Fruit fly (Drosophila melanogaster) whole organism, pupa: Measurements from ENCODE around the gene CG5618.

Experiments
- CG10348 ChIP-seq: fragments of 200-800 bp; sonication (Bioruptor generic); IDR thresholded peaks from 2 replicates; pipeline ENCODE4 v1.3.6; 2022; ENCODE audit warnings: missing biosample characterization, missing genetic modification characterization
- CG12605 ChIP-seq: fragments of 200-800 bp; sonication (Bioruptor generic); IDR thresholded peaks from 2 replicates; pipeline ENCODE4 v1.3.6; 2022; ENCODE audit warnings: missing biosample characterization, missing genetic modification characterization
- CG13204 ChIP-seq: fragments of 200-800 bp; sonication (Bioruptor generic); optimal IDR thresholded peaks from 2 replicates; lab custom pipeline; 2018; ENCODE audit warnings: missing biosample characterization, mild to moderate bottlenecking, missing genetic modification characterization, moderate library complexity
- CG14655 ChIP-seq: fragments of 200-800 bp; sonication (Bioruptor generic); optimal IDR thresholded peaks from 3 replicates; lab custom pipeline; 2017; ENCODE audit warnings: mild to moderate bottlenecking, missing biosample characterization, missing genetic modification reagents, missing genetic modification characterization
- CG15710 ChIP-seq: fragments of 200-800 bp; sonication (Bioruptor generic); optimal IDR thresholded peaks from 2 replicates; lab custom pipeline; 2018; ENCODE audit warnings: missing biosample characterization, mild to moderate bottlenecking, missing genetic modification characterization, moderate library complexity
- CG17806 ChIP-seq: fragments of 200-800 bp; sonication (Bioruptor generic); optimal IDR thresholded peaks from 2 replicates; lab custom pipeline; 2018; ENCODE audit warnings: missing biosample characterization, mild to moderate bottlenecking, missing genetic modification characterization, moderate library complexity
- CG32121 ChIP-seq: fragments of 200-800 bp; sonication (Bioruptor generic); IDR thresholded peaks from 2 replicates; pipeline ENCODE4 v1.3.6; 2022; ENCODE audit warnings: missing biosample characterization, missing genetic modification characterization
- CG34367 ChIP-seq: fragments of 200-800 bp; sonication (Bioruptor generic); optimal IDR thresholded peaks from 2 replicates; lab custom pipeline; 2018; ENCODE audit warnings: missing biosample characterization, mild to moderate bottlenecking, missing genetic modification characterization
- CG4496 ChIP-seq: fragments of 200-800 bp; sonication (Bioruptor generic); IDR thresholded peaks from 3 replicates; pipeline ENCODE4 v1.3.6; 2022; ENCODE audit warnings: missing biosample characterization, missing genetic modification characterization
- CG8159 ChIP-seq: fragments of 200-800 bp; sonication (Bioruptor generic); optimal IDR thresholded peaks from 3 replicates; lab custom pipeline; 2018; ENCODE audit warnings: missing biosample characterization, mild to moderate bottlenecking, missing genetic modification characterization, moderate library complexity
- CG8301 ChIP-seq: fragments of 200-800 bp; sonication (Bioruptor generic); optimal IDR thresholded peaks from 2 replicates; lab custom pipeline; 2018; ENCODE audit warnings: missing biosample characterization, mild to moderate bottlenecking, missing genetic modification characterization
- CG9948 ChIP-seq: fragments of 200-800 bp; sonication (Bioruptor generic); optimal IDR thresholded peaks from 2 replicates; lab custom pipeline; 2018; ENCODE audit warnings: missing biosample characterization, mild to moderate bottlenecking, missing genetic modification characterization, moderate library complexity
- D1 ChIP-seq: fragments of 200-800 bp; sonication (Bioruptor generic); optimal IDR thresholded peaks from 2 replicates; lab custom pipeline; 2018; ENCODE audit warnings: missing biosample characterization, mild to moderate bottlenecking, missing genetic modification characterization, moderate library complexity
- EcR ChIP-seq: fragments of 200-800 bp; sonication (Bioruptor generic); optimal IDR thresholded peaks from 3 replicates; lab custom pipeline; 2019; ENCODE audit warnings: missing biosample characterization, missing genetic modification characterization, mild to moderate bottlenecking, moderate library complexity, missing genetic modification reagents
- Ets98B ChIP-seq: fragments of 200-800 bp; sonication (Bioruptor generic); IDR thresholded peaks from 2 replicates; pipeline ENCODE4 v1.3.6; 2022; ENCODE audit warnings: missing biosample characterization, missing genetic modification characterization
- Pif1A ChIP-seq: fragments of 200-800 bp; sonication (Bioruptor generic); optimal IDR thresholded peaks from 3 replicates; lab custom pipeline; 2016; ENCODE audit warnings: missing biosample characterization, missing genetic modification characterization
- Pif1B ChIP-seq: fragments of 200-800 bp; sonication (Bioruptor generic); optimal IDR thresholded peaks from 3 replicates; lab custom pipeline; 2016; ENCODE audit warnings: missing biosample characterization, missing genetic modification characterization
- Snoo ChIP-seq: fragments of 200-800 bp; sonication (Bioruptor generic); optimal IDR thresholded peaks from 3 replicates; lab custom pipeline; 2017; ENCODE audit warnings: missing biosample characterization, mild to moderate bottlenecking, missing genetic modification characterization, inconsistent platforms
- fd96Ca ChIP-seq: fragments of 200-800 bp; sonication (Bioruptor generic); IDR thresholded peaks from 3 replicates; pipeline ENCODE4 v1.3.6; 2022; ENCODE audit warnings: missing biosample characterization, missing genetic modification characterization
- gl ChIP-seq: fragments of 200-800 bp; sonication (Bioruptor generic); optimal IDR thresholded peaks from 2 replicates; lab custom pipeline; 2018; ENCODE audit warnings: missing biosample characterization, mild to moderate bottlenecking, missing genetic modification characterization
- rn ChIP-seq: fragments of 200-800 bp; sonication (Bioruptor generic); IDR thresholded peaks from 2 replicates; pipeline ENCODE4 v1.3.6; 2022; ENCODE audit warnings: missing biosample characterization, missing genetic modification characterization

Gene CG5618

dm6 chr3L:20358212-20358611 lies 5.0 kb downstream of the CG5618 start, which contains the start of gene CG5665:
Gene CG5665, plus strand, starts transcription at chr3L:20358512.
- TF ChIP-seq CG14655 (GFP tag; lab: Kevin White, UChicago): no peak
- no peak for TF ChIP-seq Ets98B (GFP tag; lab: Robert Waterston, UW)
- TF ChIP-seq CG12605 (GFP tag; lab: Robert Waterston, UW): no peak
- TF ChIP-seq D1 (tag; lab: Kevin White, UChicago): no peak
- no peak for TF ChIP-seq CG34367
- TF ChIP-seq Snoo (tag; lab: Kevin White, UChicago): no peak
- no peak for TF ChIP-seq CG9948 (tag; lab: Kevin White, UChicago)
- TF ChIP-seq rn (GFP tag; lab: Robert Waterston, UW): no peak
- no peak for TF ChIP-seq CG15710 (tag; lab: Kevin White, UChicago)
- no peak for TF ChIP-seq CG8159
- TF ChIP-seq Pif1A (GFP tag; lab: Kevin White, UChicago): no peak
- TF ChIP-seq CG8301 (tag; lab: Kevin White, UChicago): no peak
- no peak for TF ChIP-seq CG13204
- no peak for TF ChIP-seq CG4496 (GFP tag; lab: Robert Waterston, UW)
- no peak for TF ChIP-seq CG17806
- TF ChIP-seq, all 21 proteins: peak for 0

dm6 chr3L:20361389-20361788 lies 8.1 kb downstream of the CG5618 start, which contains the start of gene Prim2:
Gene Prim2, minus strand, starts transcription at chr3L:20361585.
- TF ChIP-seq CG9948 (tag; lab: Kevin White, UChicago) (no peak), EcR (GFP tag; lab: Kevin White, UChicago) (no peak), Snoo (tag; lab: Kevin White, UChicago) (no peak), CG8301 (tag; lab: Kevin White, UChicago) (no peak), Pif1A (GFP tag; lab: Kevin White, UChicago) (no peak), CG12605 (GFP tag; lab: Robert Waterston, UW) (no peak), CG17806 (no peak), CG32121 (GFP tag; lab: Robert Waterston, UW) (no peak), CG8159 (no peak), CG15710 (tag; lab: Kevin White, UChicago) (no peak), CG13204 (no peak), fd96Ca (GFP tag; lab: Robert Waterston, UW) (no peak), rn (GFP tag; lab: Robert Waterston, UW) (no peak), Pif1B (GFP tag; lab: Kevin White, UChicago) (no peak), CG34367 (no peak), Ets98B (GFP tag; lab: Robert Waterston, UW) (no peak), D1 (tag; lab: Kevin White, UChicago) (no peak), gl (tag; lab: Kevin White, UChicago) (no peak)

- TF ChIP-seq CG8301 (tag; lab: Kevin White, UChicago) (no peak), CG8159 (no peak), CG10348 (GFP tag; lab: Robert Waterston, UW) (no peak), CG9948 (tag; lab: Kevin White, UChicago) (no peak), CG4496 (GFP tag; lab: Robert Waterston, UW) (no peak), Snoo (tag; lab: Kevin White, UChicago) (no peak), CG12605 (GFP tag; lab: Robert Waterston, UW) (no peak), CG14655 (GFP tag; lab: Kevin White, UChicago) (no peak), rn (GFP tag; lab: Robert Waterston, UW) (no peak), EcR (GFP tag; lab: Kevin White, UChicago) (no peak), CG13204 (no peak), CG32121 (GFP tag; lab: Robert Waterston, UW) (no peak), CG15710 (tag; lab: Kevin White, UChicago) (no peak), CG34367 (no peak), fd96Ca (GFP tag; lab: Robert Waterston, UW) (no peak), Ets98B (GFP tag; lab: Robert Waterston, UW) (no peak), Pif1B (GFP tag; lab: Kevin White, UChicago) (no peak), Pif1A (GFP tag; lab: Kevin White, UChicago) (no peak), gl (tag; lab: Kevin White, UChicago) (no peak)
Measured at dm6 chr3L:20366074-20366473, 12.8 kb downstream of the CG5618 start.

- TF ChIP-seq Pif1A (GFP tag; lab: Kevin White, UChicago): no peak
- TF ChIP-seq CG13204: no peak
- no peak for TF ChIP-seq CG8159
- no peak for TF ChIP-seq CG15710 (tag; lab: Kevin White, UChicago)
- TF ChIP-seq CG14655 (GFP tag; lab: Kevin White, UChicago): no peak
- TF ChIP-seq fd96Ca (GFP tag; lab: Robert Waterston, UW): no peak
- no peak for TF ChIP-seq EcR (GFP tag; lab: Kevin White, UChicago)
- no peak for TF ChIP-seq gl (tag; lab: Kevin White, UChicago)
- TF ChIP-seq CG34367: no peak
- TF ChIP-seq CG8301 (tag; lab: Kevin White, UChicago): no peak
- no peak for TF ChIP-seq CG10348 (GFP tag; lab: Robert Waterston, UW)
- no peak for TF ChIP-seq CG12605 (GFP tag; lab: Robert Waterston, UW)
- TF ChIP-seq CG4496 (GFP tag; lab: Robert Waterston, UW): no peak
- TF ChIP-seq CG17806: no peak
- no peak for TF ChIP-seq Snoo (tag; lab: Kevin White, UChicago)
- no peak for TF ChIP-seq Ets98B (GFP tag; lab: Robert Waterston, UW)
Measured at dm6 chr3L:20366674-20367372, 13.6 kb downstream of the CG5618 start, which contains the start of the genes Toll-9 and in. Gene Toll-9, minus strand, starts transcription at chr3L:20366724. Gene in, plus strand, starts transcription at chr3L:20367198.

- TF ChIP-seq CG13204: no peak
- no peak for TF ChIP-seq EcR (GFP tag; lab: Kevin White, UChicago)
- no peak for TF ChIP-seq D1 (tag; lab: Kevin White, UChicago)
- no peak for TF ChIP-seq CG14655 (GFP tag; lab: Kevin White, UChicago)
- no peak for TF ChIP-seq CG9948 (tag; lab: Kevin White, UChicago)
- no peak for TF ChIP-seq CG4496 (GFP tag; lab: Robert Waterston, UW)
- TF ChIP-seq CG10348 (GFP tag; lab: Robert Waterston, UW): no peak
- no peak for TF ChIP-seq CG8159
- no peak for TF ChIP-seq Pif1A (GFP tag; lab: Kevin White, UChicago)
- TF ChIP-seq rn (GFP tag; lab: Robert Waterston, UW): no peak
- TF ChIP-seq CG32121 (GFP tag; lab: Robert Waterston, UW): no peak
- TF ChIP-seq fd96Ca (GFP tag; lab: Robert Waterston, UW): no peak
- TF ChIP-seq CG8301 (tag; lab: Kevin White, UChicago): no peak
- no peak for TF ChIP-seq CG15710 (tag; lab: Kevin White, UChicago)
- no peak for TF ChIP-seq Ets98B (GFP tag; lab: Robert Waterston, UW)
- TF ChIP-seq CG12605 (GFP tag; lab: Robert Waterston, UW): no peak
- no peak for TF ChIP-seq CG17806
- no peak for TF ChIP-seq Pif1B (GFP tag; lab: Kevin White, UChicago)
- no peak for TF ChIP-seq CG34367
Measured at dm6 chr3L:20370013-20370412, 16.8 kb downstream of the CG5618 start, which contains the start of gene CG13247. Gene CG13247, plus strand, starts transcription at chr3L:20370313.
